Worm (Caenorhabditis elegans): Measurements from ENCODE around the gene C25D7.15.

C25D7.15 gene

ce11 chrV:15052368-15052767 lies 7.2 kb upstream of the C25D7.15 start, which contains the start of the genes fbxa-82 and C25D7.5:
Gene fbxa-82 (minus strand): TSS chrV:15052530.
Gene C25D7.5 (plus strand): TSS chrV:15052650.
- TF ChIP-seq sea-1 (GFP tag; conservative IDR thresholded peaks at IDR 0.05) (no peak), B0310.2 (tag; optimal IDR thresholded peaks at IDR 0.05) (no peak), scrt-1 (GFP tag; IDR thresholded peaks at IDR 0.05) (no peak), hmg-4 (GFP tag; optimal IDR thresholded peaks at IDR 0.05) (no peak), ceh-36 (tag; optimal IDR thresholded peaks at IDR 0.05) (no peak), F13C5.2 (tag; optimal IDR thresholded peaks at IDR 0.05) (no peak), aly-1 (tag; optimal IDR thresholded peaks at IDR 0.05) (no peak), ama-1 (optimal IDR thresholded peaks at IDR 0.05) (no peak), tbx-37 (GFP tag; conservative IDR thresholded peaks at IDR 0.05) (no peak), tra-4 (tag; optimal IDR thresholded peaks at IDR 0.05) (no peak), tbx-11 (GFP tag; IDR thresholded peaks at IDR 0.05) (no peak), pes-1 (GFP tag; IDR thresholded peaks at IDR 0.05) (no peak), ceh-13 (GFP tag; optimal IDR thresholded peaks at IDR 0.05) (no peak)

- TF ChIP-seq tbx-37 (GFP tag; conservative IDR thresholded peaks at IDR 0.05) (no peak), aly-1 (tag; optimal IDR thresholded peaks at IDR 0.05) (no peak), ets-7 (tag; optimal IDR thresholded peaks at IDR 0.05) (no peak), tbx-11 (GFP tag; IDR thresholded peaks at IDR 0.05) (no peak), ama-1 (optimal IDR thresholded peaks at IDR 0.05) (no peak), tra-4 (tag; optimal IDR thresholded peaks at IDR 0.05) (no peak), ceh-36 (tag; optimal IDR thresholded peaks at IDR 0.05) (no peak), sea-1 (GFP tag; conservative IDR thresholded peaks at IDR 0.05) (no peak), hnd-1 (tag; optimal IDR thresholded peaks at IDR 0.05) (no peak), F13C5.2 (tag; optimal IDR thresholded peaks at IDR 0.05) (no peak), ceh-13 (GFP tag; optimal IDR thresholded peaks at IDR 0.05) (no peak), hmbx-1 (tag; optimal IDR thresholded peaks at IDR 0.05) (no peak), hmg-4 (GFP tag; optimal IDR thresholded peaks at IDR 0.05) (no peak), scrt-1 (GFP tag; IDR thresholded peaks at IDR 0.05) (no peak), flt-1 (GFP tag; IDR thresholded peaks at IDR 0.05) (no peak), B0310.2 (tag; optimal IDR thresholded peaks at IDR 0.05) (no peak), pes-1 (GFP tag; IDR thresholded peaks at IDR 0.05) (no peak)
Measured at ce11 chrV:15054733-15055132, 4.9 kb upstream of the C25D7.15 start.

ce11 chrV:15055873-15056272 lies 3.7 kb upstream of the C25D7.15 start, which contains the start of gene C25D7.16:
Gene C25D7.16 (plus strand): TSS chrV:15056173.
- TF ChIP-seq aly-1 (tag; optimal IDR thresholded peaks at IDR 0.05): no peak

- TF ChIP-seq F13C5.2 (tag; optimal IDR thresholded peaks at IDR 0.05) (no peak), flt-1 (GFP tag; IDR thresholded peaks at IDR 0.05) (no peak), B0310.2 (tag; optimal IDR thresholded peaks at IDR 0.05) (no peak), ama-1 (optimal IDR thresholded peaks at IDR 0.05) (no peak), tbx-11 (GFP tag; IDR thresholded peaks at IDR 0.05) (no peak), tbx-37 (GFP tag; conservative IDR thresholded peaks at IDR 0.05) (no peak), hmg-4 (GFP tag; optimal IDR thresholded peaks at IDR 0.05) (no peak), ets-7 (tag; optimal IDR thresholded peaks at IDR 0.05) (no peak), tra-4 (tag; optimal IDR thresholded peaks at IDR 0.05) (no peak), hnd-1 (tag; optimal IDR thresholded peaks at IDR 0.05) (no peak), pes-1 (GFP tag; IDR thresholded peaks at IDR 0.05) (no peak), hmbx-1 (tag; optimal IDR thresholded peaks at IDR 0.05) (no peak), sea-1 (GFP tag; conservative IDR thresholded peaks at IDR 0.05) (no peak; the same call in 1 of the 2 replicates), ceh-36 (tag; optimal IDR thresholded peaks at IDR 0.05) (no peak), scrt-1 (GFP tag; IDR thresholded peaks at IDR 0.05) (no peak), aly-1 (tag; optimal IDR thresholded peaks at IDR 0.05) (no peak), ceh-13 (GFP tag; optimal IDR thresholded peaks at IDR 0.05) (no peak)
Measured at ce11 chrV:15056346-15056839, 3.2 kb upstream of the C25D7.15 start.

- TF ChIP-seq hnd-1 (tag; optimal IDR thresholded peaks at IDR 0.05) (no peak), hmbx-1 (tag; optimal IDR thresholded peaks at IDR 0.05) (no peak), ama-1 (optimal IDR thresholded peaks at IDR 0.05) (no peak), tra-4 (tag; optimal IDR thresholded peaks at IDR 0.05) (no peak), flt-1 (GFP tag; IDR thresholded peaks at IDR 0.05) (no peak), tbx-11 (GFP tag; IDR thresholded peaks at IDR 0.05) (no peak), ceh-13 (GFP tag; optimal IDR thresholded peaks at IDR 0.05) (no peak), tbx-37 (GFP tag; conservative IDR thresholded peaks at IDR 0.05) (no peak), scrt-1 (GFP tag; IDR thresholded peaks at IDR 0.05) (no peak), F13C5.2 (tag; optimal IDR thresholded peaks at IDR 0.05) (no peak), ets-7 (tag; optimal IDR thresholded peaks at IDR 0.05) (no peak), hmg-4 (GFP tag; optimal IDR thresholded peaks at IDR 0.05) (no peak), pes-1 (GFP tag; IDR thresholded peaks at IDR 0.05) (no peak), aly-1 (tag; optimal IDR thresholded peaks at IDR 0.05) (no peak)
Measured at ce11 chrV:15057724-15058123, 1.9 kb upstream of the C25D7.15 start.

ce11 chrV:15058423-15058822 lies 1.2 kb upstream of the C25D7.15 start:
- TF ChIP-seq ceh-13 (GFP tag; optimal IDR thresholded peaks at IDR 0.05) (no peak), ceh-36 (tag; optimal IDR thresholded peaks at IDR 0.05) (no peak)

- TF ChIP-seq hmg-4 (GFP tag; optimal IDR thresholded peaks at IDR 0.05) (no peak), aly-1 (tag; optimal IDR thresholded peaks at IDR 0.05) (no peak)
Measured at ce11 chrV:15058965-15059364, 643 bp upstream of the C25D7.15 start.

- TF ChIP-seq aly-1 (tag; optimal IDR thresholded peaks at IDR 0.05) (no peak), ama-1 (optimal IDR thresholded peaks at IDR 0.05) (no peak), tra-4 (tag; optimal IDR thresholded peaks at IDR 0.05) (no peak), ceh-13 (GFP tag; optimal IDR thresholded peaks at IDR 0.05) (no peak), tbx-11 (GFP tag; IDR thresholded peaks at IDR 0.05) (no peak), F13C5.2 (tag; optimal IDR thresholded peaks at IDR 0.05) (no peak), flt-1 (GFP tag; IDR thresholded peaks at IDR 0.05) (no peak), scrt-1 (GFP tag; IDR thresholded peaks at IDR 0.05) (no peak), ceh-36 (tag; optimal IDR thresholded peaks at IDR 0.05) (no peak)
Measured at ce11 chrV:15060595-15060994, 987 bp downstream of the C25D7.15 start.
